Fruit fly (Drosophila melanogaster) whole organism, embryonic: ENCODE measurements around the gene CG8507.

Source experiments
- Adf1 ChIP-seq: fragments of 200-800 bp; sonication (Bioruptor generic); IDR thresholded peaks from 2 replicates; pipeline ENCODE4 v1.3.6; 2022; ENCODE audit warnings: missing biosample characterization, missing genetic modification characterization
- CG14710 ChIP-seq: fragments of 200-800 bp; sonication (Bioruptor generic); optimal IDR thresholded peaks from 3 replicates; lab custom pipeline; 2019; ENCODE audit warnings: missing biosample characterization, mild to moderate bottlenecking, missing genetic modification characterization, moderate library complexity
- CG31388 ChIP-seq: fragments of 200-800 bp; sonication (Bioruptor generic); optimal IDR thresholded peaks from 2 replicates; lab custom pipeline; 2016; ENCODE audit warnings: missing biosample characterization, missing genetic modification characterization
- CG32772 ChIP-seq: fragments of 200-800 bp; sonication (Bioruptor generic); IDR thresholded peaks from 2 replicates; pipeline ENCODE4 v1.3.6; 2022; ENCODE audit warnings: missing biosample characterization, missing genetic modification characterization
- CG4404 ChIP-seq: fragments of 200-800 bp; sonication (Bioruptor generic); IDR thresholded peaks from 2 replicates; pipeline ENCODE4 v1.3.6; 2022; ENCODE audit warnings: missing biosample characterization, missing genetic modification characterization
- CG4820 ChIP-seq: fragments of 200-800 bp; sonication (Bioruptor generic); optimal IDR thresholded peaks from 3 replicates; lab custom pipeline; 2016; ENCODE audit warnings: missing biosample characterization, missing genetic modification characterization
- CG5953 ChIP-seq: fragments of 200-800 bp; sonication (Bioruptor generic); IDR thresholded peaks from 2 replicates; pipeline ENCODE4 v1.3.6; 2022; ENCODE audit warnings: missing biosample characterization, missing genetic modification characterization
- CG6813 ChIP-seq: fragments of 200-800 bp; sonication (Bioruptor generic); optimal IDR thresholded peaks from 2 replicates; lab custom pipeline; 2017; ENCODE audit warnings: missing biosample characterization, missing genetic modification characterization, mild to moderate bottlenecking, moderate library complexity, missing genetic modification reagents
- CG8765 ChIP-seq: fragments of 200-800 bp; sonication (Bioruptor generic); IDR thresholded peaks from 2 replicates; pipeline ENCODE4 v1.3.6; 2022; ENCODE audit warnings: missing biosample characterization, missing genetic modification characterization
- CG9727 ChIP-seq: fragments of 200-800 bp; sonication (Bioruptor generic); optimal IDR thresholded peaks from 3 replicates; lab custom pipeline; 2017; ENCODE audit warnings: missing biosample characterization, mild to moderate bottlenecking, missing genetic modification characterization
- Sox100B ChIP-seq: fragments of 200-800 bp; sonication (Bioruptor generic); optimal IDR thresholded peaks from 3 replicates; lab custom pipeline; 2018; ENCODE audit warnings: missing biosample characterization, mild to moderate bottlenecking, missing genetic modification characterization
- cas ChIP-seq: fragments of 200-800 bp; sonication (Bioruptor generic); IDR thresholded peaks from 2 replicates; pipeline ENCODE4 v1.3.6; 2022; ENCODE audit warnings: missing biosample characterization, missing genetic modification characterization
- cg ChIP-seq: fragments of 200-800 bp; sonication (Bioruptor generic); optimal IDR thresholded peaks from 3 replicates; lab custom pipeline; 2019; ENCODE audit warnings: missing biosample characterization, mild to moderate bottlenecking, missing genetic modification characterization, moderate library complexity
- chif ChIP-seq, 2 experiments: fragments of 200-800 bp; sonication (Bioruptor generic); optimal IDR thresholded peaks; 3 replicates each; lab custom pipeline; 2016; ENCODE audit warnings: missing biosample characterization in 2 of 2, missing genetic modification characterization in 2 of 2
- dmrt99B ChIP-seq: fragments of 200-800 bp; sonication (Bioruptor generic); optimal IDR thresholded peaks from 2 replicates; lab custom pipeline; 2018; ENCODE audit warnings: missing biosample characterization, mild to moderate bottlenecking, missing genetic modification characterization, moderate library complexity
- fu2 ChIP-seq: fragments of 200-800 bp; sonication (Bioruptor generic); optimal IDR thresholded peaks from 2 replicates; lab custom pipeline; 2016; ENCODE audit warnings: missing biosample characterization, missing genetic modification characterization
- gro ChIP-seq: fragments of 200-800 bp; sonication (Bioruptor generic); optimal IDR thresholded peaks from 2 replicates; lab custom pipeline; 2016; ENCODE audit warnings: missing biosample characterization, missing genetic modification characterization
- her ChIP-seq: fragments of 200-800 bp; sonication (Bioruptor generic); optimal IDR thresholded peaks from 2 replicates; lab custom pipeline; 2016; ENCODE audit warnings: missing biosample characterization, missing genetic modification characterization
- klu ChIP-seq: fragments of 200-800 bp; sonication (Bioruptor generic); IDR thresholded peaks from 2 replicates; pipeline ENCODE4 v1.3.6; 2022; ENCODE audit warnings: missing biosample characterization, missing genetic modification characterization
- onecut ChIP-seq: fragments of 200-800 bp; sonication (Bioruptor generic); IDR thresholded peaks from 2 replicates; pipeline ENCODE4 v1.3.6; 2022; ENCODE audit warnings: missing biosample characterization, missing genetic modification characterization
- prd ChIP-seq, 3 experiments: fragments of >200 bp in 2 of 3; fragments of 200-800 bp in 1 of 3; sonication (Bioruptor generic) in 1 of 3; optimal IDR thresholded peaks in 2 of 3; IDR thresholded peaks in 1 of 3; 2 replicates in 2 of 3; 3 replicates in 1 of 3; pipeline versions ENCODE4 v1.3.6 to Lab custom; 2017 to 2022; ENCODE audit warnings: missing biosample characterization in 1 of 3, missing genetic modification characterization in 1 of 3
- seq ChIP-seq: fragments of 200-800 bp; sonication (Bioruptor generic); IDR thresholded peaks from 2 replicates; pipeline ENCODE4 v1.3.6; 2022; ENCODE audit warnings: missing biosample characterization, missing genetic modification characterization
- stc ChIP-seq: fragments of 200-800 bp; sonication (Bioruptor generic); IDR thresholded peaks from 2 replicates; pipeline ENCODE4 v1.3.6; 2022; ENCODE audit warnings: missing biosample characterization, missing genetic modification characterization
- unpg ChIP-seq: fragments of 200-800 bp; sonication (Bioruptor generic); optimal IDR thresholded peaks from 3 replicates; lab custom pipeline; 2018; ENCODE audit warnings: missing biosample characterization, mild to moderate bottlenecking, missing genetic modification characterization, moderate library complexity

Gene CG8507

dm6 chr3R:9819777-9820176 lies 28.5 kb downstream of the CG8507 start, which contains the start of gene CG9458:
TSS of gene CG9458 (minus strand) at chr3R:9819877.
- 0 out of 2 replicates have a peak, but pooled peaks have one; percentile 20 for TF ChIP-seq CG32772
- TF ChIP-seq klu (GFP tag; lab: Robert Waterston, UW), result no peak

dm6 chr3R:9821091-9821490 lies 29.8 kb downstream of the CG8507 start, which contains the start of gene CG42857:
TSS of gene CG42857 (minus strand) at chr3R:9821191.
- no peak for TF ChIP-seq dmrt99B (tag; lab: Kevin White, UChicago)
- no peak for TF ChIP-seq chif (GFP tag; optimal IDR thresholded peaks at IDR 0.05; lab: Kevin White, UChicago)
- no peak for TF ChIP-seq CG5953 (GFP tag; lab: Robert Waterston, UW)
- TF ChIP-seq onecut, result no peak
- no peak for TF ChIP-seq her (GFP tag; lab: Kevin White, UChicago)
- TF ChIP-seq prd (optimal IDR thresholded peaks at IDR 0.05; lab: Kevin White, UChicago), result no peak
- TF ChIP-seq prd (GFP tag; IDR thresholded peaks at IDR 0.05; lab: Robert Waterston, UW), result no peak
- no peak for TF ChIP-seq Sox100B (GFP tag; lab: Kevin White, UChicago)
- no peak for TF ChIP-seq CG4404 (GFP tag; lab: Robert Waterston, UW)
- TF ChIP-seq CG6813, result no peak
- no peak for TF ChIP-seq CG9727 (GFP tag; lab: Kevin White, UChicago)
- TF ChIP-seq CG8765 (GFP tag; lab: Robert Waterston, UW), result no peak
- TF ChIP-seq seq (GFP tag; lab: Robert Waterston, UW), result no peak
- no peak for TF ChIP-seq cg (GFP tag; lab: Kevin White, UChicago)
- TF ChIP-seq fu2 (GFP tag; lab: Kevin White, UChicago), result no peak
- no peak for TF ChIP-seq CG14710 (tag; lab: Kevin White, UChicago)
- TF ChIP-seq, all 482 proteins: peak for 0

- TF ChIP-seq unpg (no peak), stc (GFP tag; lab: Robert Waterston, UW) (no peak), CG31388 (no peak), Adf1 (GFP tag; lab: Robert Waterston, UW) (no peak), CG4820 (GFP tag; lab: Kevin White, UChicago) (no peak), cas (GFP tag; lab: Robert Waterston, UW) (no peak), gro (GFP tag; lab: Kevin White, UChicago) (no peak)
Observed at dm6 chr3R:9823723-9824122, 32.4 kb downstream of the CG8507 start, which contains the start of gene CG34302. TSS of gene CG34302 (minus strand) at chr3R:9823823.
